Fruit fly (Drosophila melanogaster): Measurements from ENCODE around the gene CG14259.

CG14259 gene

dm6 chr3R:27064099-27064498 is 30.2 kb upstream of the CG14259 start, which contains the start of gene Nep5:
Gene Nep5 (minus strand): TSS chr3R:27064199.
- no peak for TF ChIP-seq lilli (GFP tag; optimal IDR thresholded peaks at IDR 0.05)
- TF ChIP-seq tio (GFP tag; optimal IDR thresholded peaks at IDR 0.05), result no peak
- TF ChIP-seq NFAT (GFP tag; IDR thresholded peaks at IDR 0.05), result no peak
- TF ChIP-seq CG7556 (GFP tag; optimal IDR thresholded peaks at IDR 0.05), result no peak
- TF ChIP-seq gcm2 (GFP tag; optimal IDR thresholded peaks at IDR 0.05), result no peak
- no peak for TF ChIP-seq Hmx (GFP tag; optimal IDR thresholded peaks at IDR 0.05)
- no peak for TF ChIP-seq ash1 (GFP tag; optimal IDR thresholded peaks at IDR 0.05)
- TF ChIP-seq sna (GFP tag; IDR thresholded peaks at IDR 0.05; ENCODE audit: partially characterized antibody), result no peak
- no peak for TF ChIP-seq CG10366 (GFP tag; IDR thresholded peaks at IDR 0.05)
- TF ChIP-seq gt (GFP tag; IDR thresholded peaks at IDR 0.05), result no peak
- TF ChIP-seq CG2120 (GFP tag; optimal IDR thresholded peaks at IDR 0.05), result no peak
- TF ChIP-seq zfh2 (GFP tag; optimal IDR thresholded peaks at IDR 0.05), result no peak
- TF ChIP-seq Sry-δ (GFP tag; optimal IDR thresholded peaks at IDR 0.05), result no peak

- TF ChIP-seq TFAM (GFP tag; optimal IDR thresholded peaks at IDR 0.05) (no peak), Six4 (GFP tag; optimal IDR thresholded peaks at IDR 0.05) (no peak), Bgb (GFP tag; IDR thresholded peaks at IDR 0.05; ENCODE audit: partially characterized antibody) (no peak), CG9876 (GFP tag; optimal IDR thresholded peaks at IDR 0.05) (no peak), unc-4 (GFP tag; IDR thresholded peaks at IDR 0.05; ENCODE audit: partially characterized antibody) (no peak), Sry-δ (GFP tag; optimal IDR thresholded peaks at IDR 0.05) (no peak), Drgx (GFP tag; IDR thresholded peaks at IDR 0.05) (no peak), CG11560 (tag; IDR thresholded peaks at IDR 0.05) (no peak), gce (GFP tag; IDR thresholded peaks at IDR 0.05) (no peak)
These were observed 29.2 kb upstream of the CG14259 start, which contains the start of gene CG43935 for dm6 chr3R:27065136-27065535. Gene CG43935 (plus strand): TSS chr3R:27065436.

- TF ChIP-seq Fer1 (GFP tag; optimal IDR thresholded peaks at IDR 0.05) (no peak), Dfd (GFP tag; optimal IDR thresholded peaks at IDR 0.05) (no peak), CG12391 (tag; optimal IDR thresholded peaks at IDR 0.05) (no peak), Max (GFP tag; optimal IDR thresholded peaks at IDR 0.05) (no peak), CG1233 (GFP tag; optimal IDR thresholded peaks at IDR 0.05) (peak; percentile 3), pan (optimal IDR thresholded peaks at IDR 0.05) (no peak), pan (GFP tag; optimal IDR thresholded peaks at IDR 0.05 in 1 of 2, IDR thresholded peaks at IDR 0.05 in 1 of 2) (no peak), Hmr (GFP tag; optimal IDR thresholded peaks at IDR 0.05) (peak; percentile 50), CTCF (GFP tag; optimal IDR thresholded peaks at IDR 0.05) (no peak), dimm (GFP tag; IDR thresholded peaks at IDR 0.05) (no peak), scrt (GFP tag; optimal IDR thresholded peaks at IDR 0.05) (no peak), CG8765 (GFP tag; IDR thresholded peaks at IDR 0.05) (no peak), Awh (GFP tag; IDR thresholded peaks at IDR 0.05) (peak; percentile 52; the same call in 1 of the 2 replicates), ATbp (GFP tag; optimal IDR thresholded peaks at IDR 0.05) (peak; percentile 55), grn (GFP tag; optimal IDR thresholded peaks at IDR 0.05) (no peak), Mad (GFP tag; optimal IDR thresholded peaks at IDR 0.05) (no peak), CG6683 (GFP tag; optimal IDR thresholded peaks at IDR 0.05) (no peak), Bteb2 (GFP tag; optimal IDR thresholded peaks at IDR 0.05) (no peak), grau (tag; optimal IDR thresholded peaks at IDR 0.05) (no peak), HLH54F (GFP tag; optimal IDR thresholded peaks at IDR 0.05) (no peak), unpg (GFP tag; optimal IDR thresholded peaks at IDR 0.05) (no peak), gsb-n (tag; optimal IDR thresholded peaks at IDR 0.05) (no peak), Pdp1 (GFP tag; optimal IDR thresholded peaks at IDR 0.05) (no peak), CoRest (tag; optimal IDR thresholded peaks at IDR 0.05) (no peak), CG5180 (GFP tag; optimal IDR thresholded peaks at IDR 0.05) (no peak), phol (tag; optimal IDR thresholded peaks at IDR 0.05) (no peak), Taf1 (GFP tag; IDR thresholded peaks at IDR 0.05) (no peak), sob (GFP tag; IDR thresholded peaks at IDR 0.05) (no peak), CG13287 (GFP tag; IDR thresholded peaks at IDR 0.05; ENCODE audit: partially characterized antibody) (no peak), Deaf1 (tag; optimal IDR thresholded peaks at IDR 0.05) (no peak)
These were observed 27.0 kb upstream of the CG14259 start for dm6 chr3R:27067362-27067761.
